Fruit fly (Drosophila melanogaster): ENCODE measurements around the gene Dhc98D.

Gene Dhc98D

dm6 chr3R:28544538-28545393 lies 58.0 kb downstream of the Dhc98D start, which contains the start of gene mIF2 (continued):
- peak; percentile 40 for TF ChIP-seq CG6854 (GFP tag; optimal IDR thresholded peaks at IDR 0.05)
- TF ChIP-seq CG3065 (GFP tag; optimal IDR thresholded peaks at IDR 0.05), result no peak
- no peak for TF ChIP-seq hb (GFP tag; IDR thresholded peaks at IDR 0.05; ENCODE audit: partially characterized antibody)
- TF ChIP-seq CG2202 (tag; optimal IDR thresholded peaks at IDR 0.05), result no peak
- no peak for TF ChIP-seq dimm (GFP tag; IDR thresholded peaks at IDR 0.05)
- TF ChIP-seq CG15601 (tag; optimal IDR thresholded peaks at IDR 0.05), result peak; percentile 43
- peak; percentile 60 for TF ChIP-seq MESR4 (GFP tag; optimal IDR thresholded peaks at IDR 0.05)
- peak; percentile 3 for TF ChIP-seq Chrac-16 (GFP tag; optimal IDR thresholded peaks at IDR 0.05)
- no peak for TF ChIP-seq Six4 (GFP tag; optimal IDR thresholded peaks at IDR 0.05)
- TF ChIP-seq CG18011 (GFP tag; optimal IDR thresholded peaks at IDR 0.05), result no peak
- TF ChIP-seq ind (GFP tag; optimal IDR thresholded peaks at IDR 0.05), result peak; percentile 10
- no peak for TF ChIP-seq sens-2 (GFP tag; IDR thresholded peaks at IDR 0.05)
- no peak for TF ChIP-seq CG9817 (tag; optimal IDR thresholded peaks at IDR 0.05)
- TF ChIP-seq CG9876 (GFP tag; optimal IDR thresholded peaks at IDR 0.05), result no peak
- no peak for TF ChIP-seq CG1529 (GFP tag; optimal IDR thresholded peaks at IDR 0.05)
- TF ChIP-seq Bteb2 (GFP tag; optimal IDR thresholded peaks at IDR 0.05), result peak; percentile 26
- peak; percentile 91; the same call in 2 of the 3 replicates for TF ChIP-seq jigr1 (GFP tag; IDR thresholded peaks at IDR 0.05)
- no peak for TF ChIP-seq tll (GFP tag; optimal IDR thresholded peaks at IDR 0.05)
- TF ChIP-seq CG11723 (GFP tag; optimal IDR thresholded peaks at IDR 0.05), result no peak
- no peak for TF ChIP-seq stc (GFP tag; IDR thresholded peaks at IDR 0.05)
- no peak for TF ChIP-seq mld (GFP tag; IDR thresholded peaks at IDR 0.05; ENCODE audit: partially characterized antibody)
- TF ChIP-seq CG15269 (tag; optimal IDR thresholded peaks at IDR 0.05), result no peak
- no peak for TF ChIP-seq Jarid2 (GFP tag; optimal IDR thresholded peaks at IDR 0.05)
- no peak for TF ChIP-seq Mes4 (GFP tag; optimal IDR thresholded peaks at IDR 0.05)
- peak in 1 of 2 experiments; percentile 44 for TF ChIP-seq insv (GFP tag; optimal IDR thresholded peaks at IDR 0.05)
- peak; percentile 39 for TF ChIP-seq mam (GFP tag; optimal IDR thresholded peaks at IDR 0.05)
- peak; percentile 24 for TF ChIP-seq phol (tag; optimal IDR thresholded peaks at IDR 0.05)
- no peak for TF ChIP-seq D19B (GFP tag; optimal IDR thresholded peaks at IDR 0.05)
- peak; percentile 2 for TF ChIP-seq CG33557 (GFP tag; optimal IDR thresholded peaks at IDR 0.05)
- TF ChIP-seq CG12219 (GFP tag; optimal IDR thresholded peaks at IDR 0.05), result no peak
- peak; percentile 69 for TF ChIP-seq amos (GFP tag; IDR thresholded peaks at IDR 0.05; ENCODE audit: partially characterized antibody)
- no peak for TF ChIP-seq CG14860 (GFP tag; IDR thresholded peaks at IDR 0.05; ENCODE audit: partially characterized antibody)
- no peak for TF ChIP-seq CG6272 (GFP tag; IDR thresholded peaks at IDR 0.05)
- TF ChIP-seq CG32772 (GFP tag; IDR thresholded peaks at IDR 0.05), result no peak
- TF ChIP-seq CG10979 (tag; optimal IDR thresholded peaks at IDR 0.05), result no peak
- no peak for TF ChIP-seq sc (optimal IDR thresholded peaks at IDR 0.05)
- TF ChIP-seq sc (GFP tag; optimal IDR thresholded peaks at IDR 0.05), result no peak
- no peak for TF ChIP-seq CG3281 (GFP tag; optimal IDR thresholded peaks at IDR 0.05)
- TF ChIP-seq Bgb (GFP tag; IDR thresholded peaks at IDR 0.05; ENCODE audit: partially characterized antibody), result peak; percentile 68
- no peak for TF ChIP-seq NFAT (GFP tag; IDR thresholded peaks at IDR 0.05)
- TF ChIP-seq crp (GFP tag; optimal IDR thresholded peaks at IDR 0.05), result peak; percentile 99 to 100
- no peak for TF ChIP-seq gro (GFP tag; optimal IDR thresholded peaks at IDR 0.05)
- no peak for TF ChIP-seq CG12071 (GFP tag; optimal IDR thresholded peaks at IDR 0.05)
- no peak for TF ChIP-seq lov (optimal IDR thresholded peaks at IDR 0.05)
- TF ChIP-seq lov (GFP tag; IDR thresholded peaks at IDR 0.05), result no peak
- TF ChIP-seq CG8478 (optimal IDR thresholded peaks at IDR 0.05), result no peak
- no peak for TF ChIP-seq h (optimal IDR thresholded peaks at IDR 0.05)
- peak; percentile 11 for TF ChIP-seq tio (GFP tag; optimal IDR thresholded peaks at IDR 0.05)
- TF ChIP-seq Max (GFP tag; optimal IDR thresholded peaks at IDR 0.05), result peak; percentile 2

Data from whole organism, embryonic.